Worm (Caenorhabditis elegans) whole organism, L1 larva: ENCODE results near the gene ZK697.8.
A peak's percentile ranks its signal among the peaks of the same experiment; 100 is the strongest.

Source experiments
- C04F5.9 ChIP-seq: sonication (generic microtip); optimal IDR thresholded peaks from 2 replicates; lab custom pipeline; 2016; ENCODE audit warnings: missing genetic modification characterization, missing compliant biosample characterization
- C34B4.2 ChIP-seq: sonication (generic microtip); optimal IDR thresholded peaks from 2 replicates; lab custom pipeline; 2017; ENCODE audit warnings: mild to moderate bottlenecking, missing genetic modification characterization, missing compliant biosample characterization
- F16B12.6 ChIP-seq: fragments of 150-350 bp; optimal IDR thresholded peaks from 2 replicates; lab custom pipeline; 2014; ENCODE audit warnings: missing biosample characterization, missing genetic modification characterization
- Y116A8C.19 ChIP-seq: sonication (generic microtip); optimal IDR thresholded peaks from 2 replicates; lab custom pipeline; 2016; ENCODE audit warnings: missing compliant biosample characterization, missing genetic modification characterization, borderline replicate concordance
- aha-1 ChIP-seq: fragments of 150-350 bp; optimal IDR thresholded peaks from 2 replicates; lab custom pipeline; 2014; ENCODE audit warnings: missing biosample characterization, missing genetic modification characterization
- alr-1 ChIP-seq: fragments of 200-800 bp; sonication (Bioruptor generic); optimal IDR thresholded peaks from 2 replicates; lab custom pipeline; 2018; ENCODE audit warnings: borderline replicate concordance, mild to moderate bottlenecking, missing genetic modification characterization, missing compliant biosample characterization
- ama-1 ChIP-seq: fragments of 150-350 bp; optimal IDR thresholded peaks from 2 replicates; lab custom pipeline; 2014
- blmp-1 ChIP-seq: fragments of 150-350 bp; optimal IDR thresholded peaks from 2 replicates; lab custom pipeline; 2014; ENCODE audit warnings: missing biosample characterization, missing genetic modification characterization
- ceh-8 ChIP-seq: fragments of 200-800 bp; sonication (Bioruptor generic); optimal IDR thresholded peaks from 2 replicates; lab custom pipeline; 2018; ENCODE audit warnings: mild to moderate bottlenecking, missing genetic modification characterization, moderate library complexity, missing compliant biosample characterization
- ceh-82 ChIP-seq, 3 experiments: fragments of 150-350 bp in 1 of 3; sonication (generic microtip) in 2 of 3; optimal IDR thresholded peaks; 2 replicates each; lab custom pipeline; 2014 to 2017; ENCODE audit warnings: missing biosample characterization in 3 of 3, missing genetic modification characterization in 3 of 3
- ceh-88 ChIP-seq: fragments of 200-800 bp; sonication (Bioruptor generic); IDR thresholded peaks from 2 replicates; pipeline ENCODE4 v1.3.6; 2022; ENCODE audit warnings: missing genetic modification characterization, missing compliant biosample characterization
- ces-1 ChIP-seq: fragments of 150-350 bp; optimal IDR thresholded peaks from 2 replicates; lab custom pipeline; 2014; ENCODE audit warnings: missing biosample characterization, missing genetic modification reagents, missing genetic modification characterization
- dpl-1 ChIP-seq, 3 experiments: fragments of 150-350 bp in 2 of 3; sonication (generic microtip) in 1 of 3; optimal IDR thresholded peaks; 2 replicates each; lab custom pipeline; 2014 to 2017; ENCODE audit warnings: missing biosample characterization in 3 of 3, missing genetic modification characterization in 3 of 3, missing genetic modification reagents in 3 of 3
- dsc-1 ChIP-seq: sonication (generic microtip); optimal IDR thresholded peaks from 2 replicates; lab custom pipeline; 2016; ENCODE audit warnings: mild to moderate bottlenecking, missing genetic modification characterization, missing compliant biosample characterization
- efl-1 ChIP-seq, 4 experiments: fragments of 150-350 bp; optimal IDR thresholded peaks in 3 of 4; peaks in 1 of 4; 1 replicate in 1 of 4; 2 replicates in 3 of 4; lab custom pipeline; 2014; ENCODE audit warnings: missing biosample characterization in 2 of 4, missing genetic modification characterization in 2 of 4, missing genetic modification reagents in 2 of 4
- elt-2 ChIP-seq: sonication (generic microtip); optimal IDR thresholded peaks from 2 replicates; lab custom pipeline; 2016; ENCODE audit warnings: missing genetic modification characterization, mild to moderate bottlenecking, inconsistent platforms, missing compliant biosample characterization, missing genetic modification reagents
- ets-5 ChIP-seq: fragments of 200-800 bp; sonication (Bioruptor generic); IDR thresholded peaks from 2 replicates; pipeline ENCODE4 v1.3.6; 2022; ENCODE audit warnings: missing genetic modification characterization, missing compliant biosample characterization
- fkh-4 ChIP-seq: sonication (generic microtip); optimal IDR thresholded peaks from 2 replicates; lab custom pipeline; 2016; ENCODE audit warnings: missing compliant biosample characterization, missing genetic modification characterization, borderline replicate concordance
- hlh-17 ChIP-seq: fragments of 200-800 bp; sonication (Bioruptor generic); optimal IDR thresholded peaks from 2 replicates; lab custom pipeline; 2018; ENCODE audit warnings: missing genetic modification characterization, mild to moderate bottlenecking, missing compliant biosample characterization, moderate library complexity, borderline replicate concordance
- hlh-4 ChIP-seq: sonication (generic microtip); optimal IDR thresholded peaks from 2 replicates; lab custom pipeline; 2016; ENCODE audit warnings: mild to moderate bottlenecking, missing genetic modification characterization, missing compliant biosample characterization
- hpl-2 ChIP-seq: fragments of 150-350 bp; optimal IDR thresholded peaks from 2 replicates; lab custom pipeline; 2014; ENCODE audit warnings: missing biosample characterization, missing genetic modification reagents, missing genetic modification characterization
- isw-1 ChIP-seq: fragments of 200-800 bp; sonication (Bioruptor generic); IDR thresholded peaks from 2 replicates; pipeline ENCODE4 v1.3.6; 2022; ENCODE audit warnings: missing genetic modification characterization, missing compliant biosample characterization
- jun-1 ChIP-seq: fragments of 150-350 bp; optimal IDR thresholded peaks from 2 replicates; lab custom pipeline; 2014; ENCODE audit warnings: missing biosample characterization, missing genetic modification reagents, missing genetic modification characterization
- lin-13 ChIP-seq: fragments of 150-350 bp; optimal IDR thresholded peaks from 2 replicates; lab custom pipeline; 2014; ENCODE audit warnings: missing biosample characterization, missing genetic modification reagents, missing genetic modification characterization
- lin-15B ChIP-seq: fragments of 150-350 bp; sonication (generic microtip); optimal IDR thresholded peaks from 3 replicates; lab custom pipeline; 2014; ENCODE audit warnings: missing biosample characterization, missing genetic modification characterization
- lsy-2 ChIP-seq, 2 experiments: fragments of 150-350 bp; optimal IDR thresholded peaks; 2 replicates each; lab custom pipeline; 2014; ENCODE audit warnings: missing biosample characterization in 2 of 2, missing genetic modification characterization in 2 of 2
- mab-9 ChIP-seq: fragments of 200-800 bp; sonication (Bioruptor generic); IDR thresholded peaks from 2 replicates; pipeline ENCODE4 v1.3.6; 2022; ENCODE audit warnings: missing genetic modification reagents, missing genetic modification characterization, missing compliant biosample characterization
- mef-2 ChIP-seq: fragments of 150-350 bp; optimal IDR thresholded peaks from 2 replicates; lab custom pipeline; 2014; ENCODE audit warnings: missing biosample characterization, missing genetic modification characterization
- mep-1 ChIP-seq: fragments of 150-350 bp; optimal IDR thresholded peaks from 2 replicates; lab custom pipeline; 2014; ENCODE audit warnings: missing biosample characterization, missing genetic modification characterization
- nhr-237 ChIP-seq: fragments of 150-350 bp; optimal IDR thresholded peaks from 2 replicates; lab custom pipeline; 2014; ENCODE audit warnings: missing biosample characterization, missing genetic modification characterization
- nhr-28 ChIP-seq: fragments of 150-350 bp; optimal IDR thresholded peaks from 2 replicates; lab custom pipeline; 2014; ENCODE audit warnings: missing biosample characterization, missing genetic modification characterization
- nhr-47 ChIP-seq: sonication (generic microtip); optimal IDR thresholded peaks from 2 replicates; lab custom pipeline; 2016; ENCODE audit warnings: mild to moderate bottlenecking, missing genetic modification characterization, moderate library complexity, missing compliant biosample characterization
- nhr-84 ChIP-seq: sonication (generic microtip); optimal IDR thresholded peaks from 2 replicates; lab custom pipeline; 2017; ENCODE audit warnings: missing biosample characterization, missing genetic modification characterization
- nhr-85 ChIP-seq: sonication (generic microtip); peaks from one replicate; lab custom pipeline; 2016; ENCODE audit warnings: missing genetic modification characterization, inconsistent platforms, missing compliant biosample characterization
- pag-3 ChIP-seq: sonication (generic microtip); optimal IDR thresholded peaks from 2 replicates; lab custom pipeline; 2017; ENCODE audit warnings: missing genetic modification characterization, mild to moderate bottlenecking, missing compliant biosample characterization, antibody characterized with exemption, borderline replicate concordance; ENCODE audit not compliant: insufficient read depth
- pax-3 ChIP-seq: fragments of 200-800 bp; sonication (Bioruptor generic); optimal IDR thresholded peaks from 2 replicates; lab custom pipeline; 2018; ENCODE audit warnings: mild to moderate bottlenecking, missing genetic modification characterization, moderate library complexity, missing compliant biosample characterization
- rnt-1 ChIP-seq: sonication (generic microtip); optimal IDR thresholded peaks from 2 replicates; lab custom pipeline; 2016; ENCODE audit warnings: mild to moderate bottlenecking, missing genetic modification characterization, moderate library complexity, missing compliant biosample characterization
- snu-23 ChIP-seq: sonication (generic microtip); optimal IDR thresholded peaks from 2 replicates; lab custom pipeline; 2016; ENCODE audit warnings: missing genetic modification characterization, missing compliant biosample characterization
- sox-4 ChIP-seq: sonication (generic microtip); optimal IDR thresholded peaks from 2 replicates; lab custom pipeline; 2016; ENCODE audit warnings: missing genetic modification characterization, missing compliant biosample characterization
- tbx-2 ChIP-seq: sonication (generic microtip); optimal IDR thresholded peaks from 2 replicates; lab custom pipeline; 2016; ENCODE audit warnings: missing genetic modification characterization, missing compliant biosample characterization
- tlp-1 ChIP-seq: fragments of 150-350 bp; optimal IDR thresholded peaks from 2 replicates; lab custom pipeline; 2014; ENCODE audit warnings: missing biosample characterization, missing genetic modification characterization
- unc-130 ChIP-seq: fragments of 150-350 bp; optimal IDR thresholded peaks from 2 replicates; lab custom pipeline; 2017; ENCODE audit warnings: missing biosample characterization, missing genetic modification characterization, inconsistent platforms
- unc-62 ChIP-seq: fragments of 150-350 bp; optimal IDR thresholded peaks from 2 replicates; lab custom pipeline; 2014; ENCODE audit warnings: missing biosample characterization, missing genetic modification reagents, missing genetic modification characterization
- unc-86 ChIP-seq: sonication (generic microtip); optimal IDR thresholded peaks from 2 replicates; lab custom pipeline; 2016; ENCODE audit warnings: missing genetic modification characterization, missing compliant biosample characterization
- xbp-1 ChIP-seq: sonication (generic microtip); optimal IDR thresholded peaks from 2 replicates; lab custom pipeline; 2016; ENCODE audit warnings: missing genetic modification characterization, missing compliant biosample characterization
- zag-1 ChIP-seq: fragments of 150-350 bp; optimal IDR thresholded peaks from 2 replicates; lab custom pipeline; 2014; ENCODE audit warnings: missing biosample characterization, missing genetic modification characterization
- zip-4 ChIP-seq: fragments of 200-800 bp; sonication (Bioruptor generic); optimal IDR thresholded peaks from 2 replicates; lab custom pipeline; 2018; ENCODE audit warnings: mild to moderate bottlenecking, missing genetic modification characterization, moderate library complexity, missing compliant biosample characterization
- ztf-11 ChIP-seq, 2 experiments: sonication (generic microtip); optimal IDR thresholded peaks; 2 replicates each; lab custom pipeline; 2016 to 2017; ENCODE audit warnings: missing genetic modification characterization in 2 of 2, missing biosample characterization in 1 of 2, missing compliant biosample characterization in 1 of 2
- ztf-4 ChIP-seq: fragments of 150-350 bp; optimal IDR thresholded peaks from 2 replicates; lab custom pipeline; 2014; ENCODE audit warnings: missing biosample characterization, missing genetic modification characterization

Gene ZK697.8

DNA sequence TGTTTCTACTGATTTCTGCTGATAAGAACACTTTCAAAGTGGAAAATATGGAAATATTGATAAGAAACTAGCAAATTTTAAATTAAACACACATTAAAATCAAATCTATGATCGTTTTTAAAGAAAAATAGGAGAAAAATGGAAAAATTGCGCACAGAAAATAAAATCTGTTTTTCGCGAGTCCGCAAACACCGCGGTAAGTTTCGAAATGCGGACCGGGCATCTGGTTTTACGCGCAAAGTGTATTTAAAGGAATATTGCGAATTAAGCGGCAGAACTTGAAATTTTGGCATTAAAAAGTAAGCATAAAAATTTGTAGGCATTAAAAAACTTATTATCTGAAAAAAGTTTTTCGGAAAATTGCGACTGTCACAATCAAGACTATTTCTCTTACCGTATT lies 24.2 kb upstream of the ZK697.8 start (continued):
- TF ChIP-seq efl-1 (optimal IDR thresholded peaks at IDR 0.05; lab: Kevin White, UChicago) (peak; percentile 11 to 30), efl-1 (GFP tag; optimal IDR thresholded peaks at IDR 0.05 in 1 of 2; lab: Kevin White, UChicago) (peak; percentile 37 to 94), alr-1 (tag; lab: Kevin White, UChicago) (no peak), lin-15B (no peak), ces-1 (GFP tag; lab: Kevin White, UChicago) (no peak), unc-130 (tag; lab: Kevin White, UChicago) (peak; percentile 11), Y116A8C.19 (tag; lab: Kevin White, UChicago) (no peak), hlh-4 (tag; lab: Kevin White, UChicago) (no peak), dsc-1 (tag; lab: Kevin White, UChicago) (no peak), snu-23 (GFP tag; lab: Kevin White, UChicago) (peak; percentile 9), C34B4.2 (tag; lab: Kevin White, UChicago) (no peak), nhr-47 (tag; lab: Kevin White, UChicago) (no peak), hpl-2 (GFP tag; lab: Kevin White, UChicago) (no peak), unc-86 (no peak), lsy-2 (tag; optimal IDR thresholded peaks at IDR 0.05; lab: Kevin White, UChicago) (peak; percentile 11 to 29), mep-1 (tag; lab: Kevin White, UChicago) (peak; percentile 25)

DNA sequence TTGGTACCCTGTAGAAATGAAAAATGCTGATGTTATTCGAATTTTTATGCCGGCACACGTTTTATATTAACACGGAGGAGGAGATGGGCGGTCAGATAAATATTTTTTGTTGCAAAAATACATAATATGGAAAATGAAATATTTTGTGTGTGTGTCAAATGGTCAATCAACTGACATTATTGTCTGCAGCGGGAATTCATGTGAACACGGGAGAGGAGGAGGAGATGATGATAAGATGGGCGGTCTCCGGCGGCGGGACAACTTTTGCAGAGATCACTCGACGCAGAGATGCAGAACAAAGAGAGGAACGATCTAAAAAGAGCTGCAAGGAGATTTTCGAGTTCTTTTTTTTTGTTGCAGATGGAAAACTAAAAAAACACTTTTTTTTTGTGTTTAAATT lies 22.8 kb upstream of the ZK697.8 start, which contains the start of gene dhs-13:
dhs-13 (minus strand) TSS at position 8 of the 400 bp plus-strand sequence.
- peak; percentile 70 for TF ChIP-seq nhr-85 (tag; lab: Kevin White, UChicago)
- TF ChIP-seq ceh-8 (GFP tag; lab: Kevin White, UChicago) = no peak
- TF ChIP-seq sox-4 = no peak
- no peak for TF ChIP-seq C34B4.2 (tag; lab: Kevin White, UChicago)
- no peak for TF ChIP-seq lin-13 (GFP tag; lab: Kevin White, UChicago)
- no peak for TF ChIP-seq zip-4 (GFP tag; lab: Kevin White, UChicago)
- TF ChIP-seq rnt-1 = no peak
- TF ChIP-seq xbp-1 = no peak
- no peak for TF ChIP-seq pax-3 (tag; lab: Kevin White, UChicago)
- no peak for TF ChIP-seq ets-5 (GFP tag; lab: Robert Waterston, UW)
- TF ChIP-seq ztf-11 (tag; optimal IDR thresholded peaks at IDR 0.05; lab: Kevin White, UChicago) = no peak
- no peak for TF ChIP-seq tbx-2 (tag; lab: Kevin White, UChicago)
- TF ChIP-seq snu-23 (GFP tag; lab: Kevin White, UChicago) = peak; percentile 54
- TF ChIP-seq hpl-2 (GFP tag; lab: Kevin White, UChicago) = no peak
- TF ChIP-seq unc-86 = no peak
- TF ChIP-seq ztf-4 (tag; lab: Kevin White, UChicago) = no peak
- no peak for TF ChIP-seq lin-15B
- no peak for TF ChIP-seq C04F5.9 (tag; lab: Kevin White, UChicago)
- no peak for TF ChIP-seq nhr-28 (tag; lab: Kevin White, UChicago)
- no peak for TF ChIP-seq aha-1
- TF ChIP-seq ama-1 (lab: Kevin White, UChicago) = no peak
- peak in 1 of 3 experiments; percentile 6 for TF ChIP-seq dpl-1 (GFP tag; optimal IDR thresholded peaks at IDR 0.05; lab: Kevin White, UChicago)
- TF ChIP-seq fkh-4 = no peak
- TF ChIP-seq tlp-1 (tag; lab: Kevin White, UChicago) = no peak
- TF ChIP-seq nhr-84 (tag; lab: Kevin White, UChicago) = no peak
- TF ChIP-seq zag-1 = no peak
- no peak for TF ChIP-seq mef-2
- peak; percentile 14 for TF ChIP-seq elt-2
- TF ChIP-seq blmp-1 (tag; lab: Kevin White, UChicago) = peak; percentile 43
- TF ChIP-seq mab-9 (GFP tag; lab: Robert Waterston, UW) = no peak
- no peak for TF ChIP-seq ces-1 (GFP tag; lab: Kevin White, UChicago)
- TF ChIP-seq F16B12.6 = no peak
- no peak for TF ChIP-seq alr-1 (tag; lab: Kevin White, UChicago)
- TF ChIP-seq ceh-82 (tag; optimal IDR thresholded peaks at IDR 0.05; lab: Kevin White, UChicago) = no peak
- no peak for TF ChIP-seq unc-62
- no peak for TF ChIP-seq dsc-1 (tag; lab: Kevin White, UChicago)
- no peak for TF ChIP-seq jun-1 (tag; lab: Kevin White, UChicago)
- no peak for TF ChIP-seq pag-3
- no peak for TF ChIP-seq hlh-17 (GFP tag; lab: Kevin White, UChicago)
- TF ChIP-seq ceh-88 (GFP tag; lab: Robert Waterston, UW) = no peak
- no peak for TF ChIP-seq nhr-237 (tag; lab: Kevin White, UChicago)
- no peak for TF ChIP-seq isw-1 (GFP tag; lab: Robert Waterston, UW)
- no peak for TF ChIP-seq efl-1 (optimal IDR thresholded peaks at IDR 0.05; lab: Kevin White, UChicago)
- TF ChIP-seq efl-1 (GFP tag; optimal IDR thresholded peaks at IDR 0.05 in 1 of 2; lab: Kevin White, UChicago) = no peak
